Fruit fly (Drosophila melanogaster): ENCODE results near the gene ema.

- no peak for TF ChIP-seq ss (GFP tag; optimal IDR thresholded peaks at IDR 0.05)
- TF ChIP-seq Ets21C (GFP tag; optimal IDR thresholded peaks at IDR 0.05): no peak
- no peak for TF ChIP-seq CG6808 (GFP tag; optimal IDR thresholded peaks at IDR 0.05)
- TF ChIP-seq CG6276 (GFP tag; optimal IDR thresholded peaks at IDR 0.05): no peak
- TF ChIP-seq Sox102F (GFP tag; optimal IDR thresholded peaks at IDR 0.05): no peak
- no peak for TF ChIP-seq CG8319 (GFP tag; optimal IDR thresholded peaks at IDR 0.05)
Observed at dm6 chr3R:16408434-16408833, 33.0 kb downstream of the ema start.

Measured in whole organism, prepupa.